Worm (Caenorhabditis elegans) whole organism, early embryonic: ENCODE data around the gene C05D9.3.

ENCODE experiments used
- B0310.2 ChIP-seq: sonication (generic microtip); optimal IDR thresholded peaks from 2 replicates; lab custom pipeline; 2016; ENCODE audit warnings: mild to moderate bottlenecking, missing genetic modification characterization, missing compliant biosample characterization
- F13C5.2 ChIP-seq: sonication (generic microtip); optimal IDR thresholded peaks from 2 replicates; lab custom pipeline; 2017; ENCODE audit warnings: mild to moderate bottlenecking, missing genetic modification characterization, inconsistent platforms, missing compliant biosample characterization
- aly-1 ChIP-seq: sonication (generic microtip); optimal IDR thresholded peaks from 2 replicates; lab custom pipeline; 2016; ENCODE audit warnings: missing genetic modification characterization, missing compliant biosample characterization
- ama-1 ChIP-seq: fragments of 150-350 bp; optimal IDR thresholded peaks from 2 replicates; lab custom pipeline; 2014
- ceh-13 ChIP-seq: fragments of 200-800 bp; sonication (Bioruptor generic); optimal IDR thresholded peaks from 2 replicates; lab custom pipeline; 2018; ENCODE audit warnings: mild to moderate bottlenecking, missing genetic modification characterization, missing compliant biosample characterization
- ceh-36 ChIP-seq: sonication (generic microtip); optimal IDR thresholded peaks from 2 replicates; lab custom pipeline; 2016; ENCODE audit warnings: missing genetic modification characterization, inconsistent platforms, missing compliant biosample characterization
- ets-7 ChIP-seq: sonication (generic microtip); optimal IDR thresholded peaks from 2 replicates; lab custom pipeline; 2016; ENCODE audit warnings: missing genotype, missing genetic modification characterization, missing compliant biosample characterization
- flt-1 ChIP-seq: fragments of 200-800 bp; sonication (Bioruptor generic); IDR thresholded peaks from 2 replicates; pipeline ENCODE4 v1.3.6; 2022; ENCODE audit warnings: missing genetic modification characterization, missing compliant biosample characterization
- hmbx-1 ChIP-seq: sonication (generic microtip); optimal IDR thresholded peaks from 2 replicates; lab custom pipeline; 2016; ENCODE audit warnings: mild to moderate bottlenecking, missing genetic modification characterization, missing compliant biosample characterization
- hmg-4 ChIP-seq: fragments of 200-800 bp; sonication (Bioruptor generic); optimal IDR thresholded peaks from 2 replicates; lab custom pipeline; 2018; ENCODE audit warnings: mild to moderate bottlenecking, missing genetic modification characterization, missing compliant biosample characterization
- hnd-1 ChIP-seq: sonication (generic microtip); optimal IDR thresholded peaks from 2 replicates; lab custom pipeline; 2016; ENCODE audit warnings: missing genetic modification characterization, missing compliant biosample characterization
- pes-1 ChIP-seq: fragments of 200-800 bp; sonication (Bioruptor generic); IDR thresholded peaks from 2 replicates; pipeline ENCODE4 v1.3.6; 2022; ENCODE audit warnings: missing genetic modification reagents, missing genetic modification characterization, missing compliant biosample characterization
- scrt-1 ChIP-seq: fragments of 200-800 bp; sonication (Bioruptor generic); IDR thresholded peaks from 2 replicates; pipeline ENCODE4 v1.3.6; 2022; ENCODE audit warnings: missing genetic modification characterization, missing compliant biosample characterization
- sea-1 ChIP-seq: fragments of 200-800 bp; sonication (Bioruptor generic); conservative IDR thresholded peaks from 2 replicates; pipeline ENCODE4 v1.3.6; 2022; ENCODE audit warnings: missing genetic modification characterization, missing compliant biosample characterization
- tbx-11 ChIP-seq: fragments of 200-800 bp; sonication (Bioruptor generic); IDR thresholded peaks from 2 replicates; pipeline ENCODE4 v1.3.6; 2022; ENCODE audit warnings: missing genetic modification characterization, missing compliant biosample characterization
- tbx-37 ChIP-seq: fragments of 200-800 bp; sonication (Bioruptor generic); conservative IDR thresholded peaks from 2 replicates; pipeline ENCODE4 v1.3.6; 2022; ENCODE audit warnings: missing genetic modification reagents, missing genetic modification characterization, missing compliant biosample characterization
- tra-4 ChIP-seq: sonication (generic microtip); optimal IDR thresholded peaks from 2 replicates; lab custom pipeline; 2017; ENCODE audit warnings: missing genetic modification characterization, missing compliant biosample characterization

The C05D9.3 gene

DNA sequence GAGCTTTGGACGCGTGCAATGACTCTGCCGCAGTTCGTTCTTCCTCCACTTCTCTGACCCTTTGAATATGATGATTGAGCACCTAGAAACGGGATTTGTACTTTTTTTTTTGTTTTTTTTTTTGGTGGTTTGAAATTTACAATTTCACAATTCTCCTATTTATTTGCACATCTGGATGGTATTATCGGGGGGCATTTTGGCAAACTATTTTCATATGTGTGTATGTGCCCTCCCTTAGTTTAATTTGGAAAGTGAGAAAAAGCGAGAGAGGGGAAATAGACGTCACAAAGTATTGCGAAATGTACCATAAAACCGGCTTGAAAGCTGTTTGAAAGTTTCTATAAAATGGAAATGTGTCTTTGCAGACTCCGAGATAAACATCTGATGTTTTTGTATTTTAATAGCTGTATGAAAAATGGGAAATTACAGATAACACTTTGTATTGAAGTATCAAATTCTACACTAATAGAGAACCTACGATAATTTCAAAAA is 25.3 kb upstream of the C05D9.3 start:
- TF ChIP-seq ets-7 (tag; lab: Kevin White, UChicago) (no peak), scrt-1 (no peak), hnd-1 (no peak), hmbx-1 (tag; lab: Kevin White, UChicago) (no peak), pes-1 (GFP tag; lab: Robert Waterston, UW) (no peak), tra-4 (no peak), tbx-37 (GFP tag; lab: Robert Waterston, UW) (no peak), ceh-36 (tag; lab: Kevin White, UChicago) (no peak), flt-1 (GFP tag; lab: Robert Waterston, UW) (no peak), F13C5.2 (tag; lab: Kevin White, UChicago) (no peak), aly-1 (tag; lab: Kevin White, UChicago) (no peak), ceh-13 (GFP tag; lab: Kevin White, UChicago) (no peak), ama-1 (lab: Kevin White, UChicago) (no peak), tbx-11 (GFP tag; lab: Robert Waterston, UW) (no peak), hmg-4 (GFP tag; lab: Kevin White, UChicago) (no peak)

DNA sequence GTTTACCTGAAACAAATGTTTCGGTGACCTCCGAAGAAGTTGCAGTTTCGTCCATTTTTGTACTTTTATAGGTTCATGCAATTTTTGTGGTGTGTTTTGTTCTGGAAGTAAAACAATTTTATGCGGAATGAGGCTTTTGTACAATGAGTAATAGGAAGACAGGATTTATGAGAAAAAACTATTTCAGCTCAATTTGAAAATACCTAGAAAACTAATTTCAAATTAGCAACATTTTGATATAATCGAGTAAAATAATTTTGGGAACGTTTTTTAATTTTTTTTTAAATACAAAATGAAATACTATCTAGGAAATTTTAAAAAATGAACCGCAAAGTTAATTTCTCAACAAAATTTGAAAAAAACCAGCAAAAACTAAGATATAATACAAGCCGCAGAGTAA is 23.7 kb upstream of the C05D9.3 start, which contains the start of gene rei-2:
rei-2 (minus strand) TSS at position 101 of the 400 bp plus-strand sequence.
- TF ChIP-seq scrt-1, result no peak
- TF ChIP-seq hmg-4 (GFP tag; lab: Kevin White, UChicago), result no peak
- no peak for TF ChIP-seq tbx-11 (GFP tag; lab: Robert Waterston, UW)
- TF ChIP-seq ceh-13 (GFP tag; lab: Kevin White, UChicago), result no peak
- TF ChIP-seq hmbx-1 (tag; lab: Kevin White, UChicago), result no peak
- TF ChIP-seq ceh-36 (tag; lab: Kevin White, UChicago), result no peak
- no peak for TF ChIP-seq sea-1
- TF ChIP-seq ets-7 (tag; lab: Kevin White, UChicago), result no peak
- no peak for TF ChIP-seq tbx-37 (GFP tag; lab: Robert Waterston, UW)
- TF ChIP-seq B0310.2, result no peak
- TF ChIP-seq ama-1 (lab: Kevin White, UChicago), result no peak
- TF ChIP-seq hnd-1, result no peak
- TF ChIP-seq pes-1 (GFP tag; lab: Robert Waterston, UW), result no peak
- no peak for TF ChIP-seq aly-1 (tag; lab: Kevin White, UChicago)
- no peak for TF ChIP-seq flt-1 (GFP tag; lab: Robert Waterston, UW)
- no peak for TF ChIP-seq F13C5.2 (tag; lab: Kevin White, UChicago)
- TF ChIP-seq tra-4, result no peak

DNA sequence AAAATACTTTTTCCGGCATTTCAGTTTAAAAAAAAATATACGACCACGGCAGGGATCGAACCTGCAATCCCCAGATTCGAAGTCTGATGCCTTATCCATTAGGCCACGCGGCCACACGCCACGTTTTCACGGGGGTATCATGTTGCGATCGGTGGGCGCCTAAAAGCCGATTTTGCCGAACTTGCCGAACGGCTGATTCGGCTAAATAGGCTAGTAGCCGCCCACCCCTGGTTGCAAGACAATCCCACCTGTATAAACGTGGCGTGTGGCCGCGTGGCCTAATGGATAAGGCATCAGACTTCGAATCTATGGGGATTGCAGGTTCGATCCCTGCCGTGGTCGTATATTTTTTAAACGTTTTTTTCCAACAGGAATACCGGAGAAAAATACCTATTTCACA is 22.6 kb upstream of the C05D9.3 start:
- TF ChIP-seq tra-4 (no peak), tbx-37 (GFP tag; lab: Robert Waterston, UW) (no peak), pes-1 (GFP tag; lab: Robert Waterston, UW) (no peak), scrt-1 (no peak), B0310.2 (no peak), ceh-13 (GFP tag; lab: Kevin White, UChicago) (no peak), ets-7 (tag; lab: Kevin White, UChicago) (no peak), ceh-36 (tag; lab: Kevin White, UChicago) (no peak), sea-1 (no peak), F13C5.2 (tag; lab: Kevin White, UChicago) (no peak), ama-1 (lab: Kevin White, UChicago) (no peak)

DNA sequence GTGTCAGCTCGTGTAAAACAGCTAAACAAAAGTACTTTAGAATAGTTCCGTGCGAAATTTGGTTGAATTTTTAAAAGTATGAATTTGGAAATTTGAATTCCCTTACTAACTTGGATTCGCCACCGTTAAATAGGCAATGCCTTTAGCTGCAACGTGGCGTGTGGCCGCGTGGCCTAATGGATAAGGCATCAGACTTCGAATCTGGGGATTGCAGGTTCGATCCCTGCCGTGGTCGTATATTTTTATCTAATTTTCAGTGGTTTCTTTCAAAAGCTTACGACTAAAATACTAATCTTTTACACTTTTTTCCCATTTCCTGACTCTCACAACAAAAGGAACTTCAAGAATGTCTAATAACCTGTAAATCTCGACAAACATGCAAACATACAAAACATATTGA is 22.0 kb upstream of the C05D9.3 start:
- TF ChIP-seq hmbx-1 (tag; lab: Kevin White, UChicago) (no peak), ceh-13 (GFP tag; lab: Kevin White, UChicago) (no peak), hnd-1 (no peak), ets-7 (tag; lab: Kevin White, UChicago) (no peak), pes-1 (GFP tag; lab: Robert Waterston, UW) (no peak), tra-4 (no peak), scrt-1 (no peak), hmg-4 (GFP tag; lab: Kevin White, UChicago) (no peak), sea-1 (no peak)

DNA sequence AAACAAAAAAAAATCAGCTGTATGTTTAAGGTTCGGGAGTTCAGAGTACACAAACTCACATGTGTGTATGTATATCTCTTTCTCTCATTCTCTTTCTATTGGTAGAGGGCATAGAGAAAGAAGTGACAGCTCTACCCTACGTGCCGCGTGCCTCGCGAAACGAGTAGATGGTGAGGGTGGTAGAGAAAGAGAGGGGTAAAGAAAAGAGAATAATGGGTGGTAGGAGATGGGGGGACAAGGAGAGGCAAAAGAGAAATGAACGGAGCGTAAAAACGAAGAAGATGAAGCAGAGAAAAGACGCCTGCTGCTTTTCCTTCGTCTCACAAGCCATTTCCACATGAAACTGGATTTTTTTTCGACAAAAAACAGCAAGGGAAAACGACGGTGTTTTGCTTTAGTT is 18.5 kb upstream of the C05D9.3 start:
- TF ChIP-seq hnd-1 (peak; percentile 9), scrt-1 (no peak), flt-1 (GFP tag; lab: Robert Waterston, UW) (0 out of 2 replicates have a peak, but pooled peaks have one; percentile 13), sea-1 (0 out of 2 replicates have a peak, but pooled peaks have one; percentile 38), pes-1 (GFP tag; lab: Robert Waterston, UW) (no peak), hmg-4 (GFP tag; lab: Kevin White, UChicago) (peak; percentile 91), F13C5.2 (tag; lab: Kevin White, UChicago) (peak; percentile 91), ama-1 (lab: Kevin White, UChicago) (no peak), tbx-11 (GFP tag; lab: Robert Waterston, UW) (no peak)

DNA sequence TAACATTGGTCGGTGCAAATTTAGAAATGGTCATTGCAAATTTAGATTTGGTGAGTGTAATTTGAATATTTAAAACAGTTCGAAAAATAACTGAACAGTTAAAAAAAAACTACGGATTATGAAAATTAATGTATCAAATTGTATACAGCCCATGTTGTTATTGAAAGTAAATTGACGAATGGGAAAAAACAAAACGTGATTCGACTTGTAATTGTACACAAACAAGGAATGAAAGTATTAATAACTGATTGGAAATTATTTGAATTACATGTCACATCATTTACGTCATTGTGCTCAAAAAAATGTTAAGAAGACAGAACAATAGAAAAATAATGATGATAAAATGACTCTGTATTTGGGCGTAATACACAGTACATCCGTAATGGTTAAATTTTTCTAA is 17.4 kb upstream of the C05D9.3 start:
- TF ChIP-seq scrt-1 (no peak), hmg-4 (GFP tag; lab: Kevin White, UChicago) (no peak), hnd-1 (no peak), tbx-11 (GFP tag; lab: Robert Waterston, UW) (no peak), tra-4 (no peak), tbx-37 (GFP tag; lab: Robert Waterston, UW) (no peak), ama-1 (lab: Kevin White, UChicago) (no peak), B0310.2 (no peak), ceh-13 (GFP tag; lab: Kevin White, UChicago) (no peak), pes-1 (GFP tag; lab: Robert Waterston, UW) (no peak), ceh-36 (tag; lab: Kevin White, UChicago) (no peak), hmbx-1 (tag; lab: Kevin White, UChicago) (no peak), aly-1 (tag; lab: Kevin White, UChicago) (no peak), flt-1 (GFP tag; lab: Robert Waterston, UW) (no peak), F13C5.2 (tag; lab: Kevin White, UChicago) (no peak), sea-1 (no peak), ets-7 (tag; lab: Kevin White, UChicago) (no peak)

DNA sequence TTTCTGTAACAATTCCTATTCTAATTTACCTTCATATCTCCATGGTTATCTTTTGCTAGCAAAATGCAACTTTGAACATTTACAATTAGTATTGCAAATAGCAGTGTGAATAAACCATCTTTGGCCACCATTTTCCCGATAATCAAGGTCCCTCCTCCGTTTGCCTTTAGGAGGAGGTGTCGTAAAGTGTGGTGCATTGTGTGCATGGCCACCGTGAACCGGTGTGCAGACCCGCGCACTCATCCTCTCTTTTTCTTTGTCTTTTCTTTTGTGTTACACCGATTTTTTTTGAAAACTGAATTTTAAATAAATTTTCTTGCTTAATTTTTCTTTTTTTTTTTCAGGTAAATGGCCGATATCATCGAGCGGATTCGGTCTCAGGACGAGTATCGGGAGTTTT is 14.9 kb upstream of the C05D9.3 start, which contains the start of the genes pigx-1 and rme-6:
pigx-1 (minus strand) TSS at position 206 of the 400 bp plus-strand sequence.
rme-6 (plus strand) TSS at position 345 of the 400 bp plus-strand sequence.
- TF ChIP-seq F13C5.2 (tag; lab: Kevin White, UChicago) (peak; percentile 16), aly-1 (tag; lab: Kevin White, UChicago) (no peak)
